Worm (Caenorhabditis elegans): ENCODE results near the gene frm-2.
A peak's percentile ranks its signal among the peaks of the same experiment; 100 is the strongest.

frm-2 gene

DNA sequence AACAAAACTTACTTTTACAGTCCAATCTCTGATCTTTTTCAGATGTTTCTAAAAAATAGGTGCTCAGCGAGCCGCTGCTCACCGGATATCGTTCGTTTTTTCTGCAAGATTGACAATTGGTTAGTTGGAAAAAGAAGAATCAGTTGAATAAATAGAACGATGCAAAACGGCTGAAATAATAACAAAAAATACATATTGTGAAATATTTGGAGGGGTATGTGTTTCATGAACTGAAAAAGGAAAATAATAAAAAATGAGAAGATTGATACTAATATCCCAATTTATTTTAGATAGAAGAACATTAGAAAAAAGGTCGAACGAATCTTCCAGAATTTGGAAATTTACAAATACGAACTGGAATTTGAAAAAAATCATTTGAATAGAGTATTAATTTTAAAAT, at the start of gene frm-2:
frm-2 (minus strand) TSS at position 101 of the 400 bp plus-strand sequence.
- TF ChIP-seq nhr-77 (tag; optimal IDR thresholded peaks at IDR 0.05) (no peak), egl-27 (tag; optimal IDR thresholded peaks at IDR 0.05) (no peak), eor-1 (tag; optimal IDR thresholded peaks at IDR 0.05) (no peak), nhr-12 (tag; optimal IDR thresholded peaks at IDR 0.05) (no peak), lsy-12 (tag; optimal IDR thresholded peaks at IDR 0.05) (no peak), fkh-2 (tag; optimal IDR thresholded peaks at IDR 0.05) (no peak), nhr-237 (tag; optimal IDR thresholded peaks at IDR 0.05) (no peak), unc-39 (tag; optimal IDR thresholded peaks at IDR 0.05) (no peak), nhr-25 (tag; optimal IDR thresholded peaks at IDR 0.05) (no peak), nhr-23 (tag; optimal IDR thresholded peaks at IDR 0.05) (no peak), ZK546.5 (tag; optimal IDR thresholded peaks at IDR 0.05) (no peak)

DNA sequence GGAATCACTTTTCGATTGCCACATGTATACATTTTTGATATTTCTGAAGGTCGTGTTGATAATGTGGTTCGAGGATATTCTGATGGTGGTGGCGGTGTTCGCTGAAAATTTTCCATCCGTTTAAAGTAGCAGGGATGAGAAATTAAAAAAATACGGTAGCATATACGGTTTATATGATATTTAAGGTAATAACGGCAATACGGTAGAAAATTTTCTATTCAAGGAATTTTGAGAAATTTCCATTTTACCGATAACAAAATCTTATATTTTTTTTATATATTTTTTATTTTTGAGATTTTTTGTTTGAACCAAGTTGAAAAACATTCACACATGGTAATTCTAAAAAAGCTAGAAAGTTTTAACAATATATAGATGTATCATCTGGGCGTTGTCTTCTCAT, 48.6 kb upstream of the frm-2 start, which contains the start of gene ZK328.6:
ZK328.6 (minus strand) TSS at position 101 of the 400 bp plus-strand sequence.
- TF ChIP-seq snpc-4 (tag; optimal IDR thresholded peaks at IDR 0.05) (no peak), ceh-82 (tag; optimal IDR thresholded peaks at IDR 0.05) (no peak), nhr-11 (tag; optimal IDR thresholded peaks at IDR 0.05) (no peak), ztf-4 (tag; optimal IDR thresholded peaks at IDR 0.05) (no peak), nhr-77 (tag; optimal IDR thresholded peaks at IDR 0.05) (no peak), nhr-43 (tag; optimal IDR thresholded peaks at IDR 0.05; ENCODE audit: poor library complexity, severe bottlenecking) (no peak), nhr-76 (tag; optimal IDR thresholded peaks at IDR 0.05) (no peak), ceh-16 (tag; optimal IDR thresholded peaks at IDR 0.05) (no peak)

DNA sequence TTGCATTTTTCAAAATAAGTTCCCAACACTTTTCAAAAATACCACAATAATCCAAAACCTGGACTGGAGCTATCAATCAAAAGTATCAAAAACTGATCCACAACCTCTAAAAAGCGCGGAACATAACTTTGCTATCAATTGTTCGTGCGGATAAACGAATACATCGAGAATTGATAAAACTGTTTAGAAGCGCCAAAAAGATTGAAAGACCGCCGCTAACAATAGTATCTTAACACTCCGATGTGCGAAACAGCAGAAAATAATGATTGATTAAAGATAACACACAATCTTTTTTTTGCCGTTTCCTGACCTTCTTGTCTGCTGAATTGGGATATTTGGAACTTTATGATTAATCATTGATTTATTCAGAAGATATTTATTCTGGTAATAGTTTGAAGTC, 46.5 kb upstream of the frm-2 start, which contains the start of gene tbx-7:
tbx-7 (minus strand) TSS at position 101 of the 400 bp plus-strand sequence.
- TF ChIP-seq nhr-77 (tag; optimal IDR thresholded peaks at IDR 0.05): no peak
- TF ChIP-seq pha-4 (tag; optimal IDR thresholded peaks at IDR 0.05): no peak
- TF ChIP-seq tbx-2 (tag; optimal IDR thresholded peaks at IDR 0.05): no peak
- TF ChIP-seq unc-39 (tag; optimal IDR thresholded peaks at IDR 0.05): no peak
- TF ChIP-seq hmg-11 (tag; optimal IDR thresholded peaks at IDR 0.05): no peak
- no peak for TF ChIP-seq R02D3.7 (tag; optimal IDR thresholded peaks at IDR 0.05)
- TF ChIP-seq pqm-1 (tag; optimal IDR thresholded peaks at IDR 0.05): no peak
- TF ChIP-seq nfya-1 (tag; optimal IDR thresholded peaks at IDR 0.05; ENCODE audit: insufficient read depth): no peak
- TF ChIP-seq nhr-28 (tag; optimal IDR thresholded peaks at IDR 0.05): no peak
- TF ChIP-seq unc-62 (GFP tag; optimal IDR thresholded peaks at IDR 0.05): no peak

DNA sequence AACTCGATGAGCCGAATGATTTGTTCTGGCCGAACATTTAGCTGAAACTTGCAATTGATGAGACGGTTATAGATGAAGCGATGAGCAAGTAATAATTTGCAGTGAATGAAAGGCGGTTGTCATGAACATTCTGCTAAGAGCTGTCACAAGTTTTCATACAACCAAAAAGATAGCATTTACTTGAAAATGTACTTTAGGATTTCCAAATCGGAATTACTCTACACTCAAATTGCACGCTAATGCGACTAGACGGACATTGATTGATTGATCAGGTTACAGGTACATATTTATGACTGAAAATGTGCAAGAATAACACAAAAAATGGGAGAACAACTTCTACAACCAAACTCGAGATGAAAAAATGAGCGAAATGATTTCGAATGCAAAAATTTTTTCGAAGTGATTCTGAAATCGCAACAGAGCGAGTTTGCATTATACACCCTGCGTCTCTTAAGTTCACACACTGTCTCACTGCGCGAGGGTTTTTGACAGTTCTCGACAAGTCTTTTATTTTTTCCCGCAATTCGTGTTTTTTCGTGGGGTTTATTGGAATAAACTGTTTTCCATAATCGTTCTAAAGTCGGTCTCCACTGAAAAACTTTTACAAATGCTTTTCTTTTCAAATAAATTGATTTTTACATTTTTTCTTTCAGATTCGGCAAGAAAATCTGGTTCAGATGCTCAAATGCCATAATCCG, 37.7 kb upstream of the frm-2 start, which contains the start of the genes npp-10 and cyk-3:
npp-10 (minus strand) TSS at position 51 of the 698 bp plus-strand sequence.
cyk-3 (plus strand) TSS at position 648 of the 698 bp plus-strand sequence.
- TF ChIP-seq unc-62 (GFP tag; optimal IDR thresholded peaks at IDR 0.05) (no peak), nhr-23 (tag; optimal IDR thresholded peaks at IDR 0.05) (peak; percentile 35), elt-1 (tag; optimal IDR thresholded peaks at IDR 0.05) (no peak), nhr-237 (tag; optimal IDR thresholded peaks at IDR 0.05) (no peak), nhr-77 (tag; optimal IDR thresholded peaks at IDR 0.05) (no peak), lin-15B (tag; optimal IDR thresholded peaks at IDR 0.05) (peak; percentile 69), lin-39 (tag; optimal IDR thresholded peaks at IDR 0.05) (peak; percentile 32), ZK546.5 (tag; optimal IDR thresholded peaks at IDR 0.05) (no peak), egl-5 (tag; optimal IDR thresholded peaks at IDR 0.05) (peak; percentile 2), aly-2 (tag; optimal IDR thresholded peaks at IDR 0.05) (no peak)

ce11 chrIII:6011310-6011709, 29.4 kb upstream of the frm-2 start:
- TF ChIP-seq unc-39 (tag; optimal IDR thresholded peaks at IDR 0.05) (no peak), ceh-16 (tag; optimal IDR thresholded peaks at IDR 0.05) (no peak), aly-2 (tag; optimal IDR thresholded peaks at IDR 0.05) (no peak), fkh-10 (GFP tag; optimal IDR thresholded peaks at IDR 0.05) (no peak), snpc-4 (tag; optimal IDR thresholded peaks at IDR 0.05) (no peak), mdl-1 (tag; optimal IDR thresholded peaks at IDR 0.05) (no peak), ceh-82 (tag; optimal IDR thresholded peaks at IDR 0.05) (no peak), elt-2 (tag; optimal IDR thresholded peaks at IDR 0.05) (no peak), lsy-12 (tag; optimal IDR thresholded peaks at IDR 0.05) (no peak), nhr-28 (tag; optimal IDR thresholded peaks at IDR 0.05) (no peak), nhr-23 (tag; optimal IDR thresholded peaks at IDR 0.05) (no peak), pha-4 (tag; optimal IDR thresholded peaks at IDR 0.05) (no peak), unc-62 (GFP tag; optimal IDR thresholded peaks at IDR 0.05) (no peak), nfya-1 (tag; optimal IDR thresholded peaks at IDR 0.05; ENCODE audit: insufficient read depth) (no peak), elt-3 (tag; optimal IDR thresholded peaks at IDR 0.05) (no peak), fkh-2 (tag; optimal IDR thresholded peaks at IDR 0.05) (no peak), mml-1 (tag; optimal IDR thresholded peaks at IDR 0.05) (no peak), hmg-11 (tag; optimal IDR thresholded peaks at IDR 0.05) (no peak), nhr-12 (tag; optimal IDR thresholded peaks at IDR 0.05) (no peak)
